Worm (Caenorhabditis elegans) whole organism, L4/young adult: Measurements from ENCODE around the gene vwa-8.

ENCODE experiments used
- dao-5 ChIP-seq: sonication (generic microtip); optimal IDR thresholded peaks from 2 replicates; lab custom pipeline; 2016; ENCODE audit warnings: missing genotype, missing genetic modification characterization, moderate library complexity, missing compliant biosample characterization
- him-1 ChIP-seq: sonication (generic microtip); optimal IDR thresholded peaks from 2 replicates; lab custom pipeline; 2016; ENCODE audit warnings: missing genotype, missing genetic modification reagents, missing genetic modification characterization, missing compliant biosample characterization

DNA sequence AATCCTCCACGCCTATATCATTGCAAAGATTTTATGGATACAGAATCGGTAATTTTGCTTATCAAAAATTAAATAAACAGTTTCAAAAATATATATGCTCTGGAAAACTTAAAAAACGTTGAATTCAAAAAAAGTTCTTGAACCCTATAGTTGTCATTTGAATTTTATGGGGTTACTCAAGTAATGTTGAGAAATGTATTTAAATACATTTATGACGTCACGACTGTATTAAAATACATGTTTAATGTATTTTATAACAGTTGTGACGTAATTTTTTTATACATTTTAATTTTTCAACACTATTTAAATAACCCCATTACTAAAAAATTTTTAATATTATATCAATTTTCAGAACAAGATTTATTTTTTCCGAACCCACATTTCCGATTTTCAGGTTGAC, 4.9 kb downstream of the vwa-8 start:
- TF ChIP-seq dao-5 (tag; lab: Kevin White, UChicago) = no peak
- TF ChIP-seq him-1 (tag; lab: Kevin White, UChicago) = no peak
